Worm (Caenorhabditis elegans): Measurements from ENCODE around the gene col-167.

ce11 chrX:6338446-6338845 is 15.2 kb downstream of the col-167 start:
- TF ChIP-seq C34F6.9 (tag; optimal IDR thresholded peaks at IDR 0.05) (no peak), egl-27 (tag; optimal IDR thresholded peaks at IDR 0.05) (peak; percentile 24), nhr-237 (tag; optimal IDR thresholded peaks at IDR 0.05) (no peak), lin-11 (tag; optimal IDR thresholded peaks at IDR 0.05) (no peak)
